Fruit fly (Drosophila melanogaster): Measurements from ENCODE around the gene CG12541.

Gene CG12541

dm6 chrX:6990105-6990504, 75.7 kb downstream of the CG12541 start (continued):
- TF ChIP-seq Hr39 (optimal IDR thresholded peaks at IDR 0.05) (no peak), MESR4 (GFP tag; optimal IDR thresholded peaks at IDR 0.05) (no peak), hbn (GFP tag; IDR thresholded peaks at IDR 0.05; ENCODE audit: partially characterized antibody) (no peak), CG18599 (GFP tag; optimal IDR thresholded peaks at IDR 0.05) (no peak), Trl (optimal IDR thresholded peaks at IDR 0.05) (no peak), Trl (GFP tag; optimal IDR thresholded peaks at IDR 0.05) (no peak), pfk (GFP tag; optimal IDR thresholded peaks at IDR 0.05) (no peak), CG10209 (GFP tag; optimal IDR thresholded peaks at IDR 0.05) (no peak), Ada2b (GFP tag; IDR thresholded peaks at IDR 0.05) (no peak), CG12219 (GFP tag; optimal IDR thresholded peaks at IDR 0.05) (no peak), yki (optimal IDR thresholded peaks at IDR 0.05) (no peak), Chrac-16 (GFP tag; optimal IDR thresholded peaks at IDR 0.05) (no peak), Med (GFP tag) (peak; percentile 72), Dek (tag; optimal IDR thresholded peaks at IDR 0.05) (no peak), hth (optimal IDR thresholded peaks at IDR 0.05) (no peak), rib (GFP tag; IDR thresholded peaks at IDR 0.05) (no peak), maf-S (GFP tag; optimal IDR thresholded peaks at IDR 0.05) (no peak), klu (GFP tag; IDR thresholded peaks at IDR 0.05) (no peak), ERR (GFP tag; optimal IDR thresholded peaks at IDR 0.05) (no peak), ttk (GFP tag; IDR thresholded peaks at IDR 0.05) (no peak), Sry-β (GFP tag; optimal IDR thresholded peaks at IDR 0.05) (no peak), Dbx (GFP tag; IDR thresholded peaks at IDR 0.05) (no peak), CG13424 (tag; optimal IDR thresholded peaks at IDR 0.05) (no peak), tgo (GFP tag; IDR thresholded peaks at IDR 0.05) (0 out of 3 replicates have a peak, but pooled peaks have one; percentile 32), Hey (tag; optimal IDR thresholded peaks at IDR 0.05) (no peak), lilli (GFP tag; optimal IDR thresholded peaks at IDR 0.05) (peak; percentile 19), slbo (GFP tag; IDR thresholded peaks at IDR 0.05) (0 out of 2 replicates have a peak, but pooled peaks have one; percentile 28), D19A (tag; optimal IDR thresholded peaks at IDR 0.05) (peak; percentile 96), MBD-R2 (GFP tag; IDR thresholded peaks at IDR 0.05) (no peak), CG17359 (tag; optimal IDR thresholded peaks at IDR 0.05) (no peak), gcm2 (GFP tag; optimal IDR thresholded peaks at IDR 0.05) (no peak), lab (GFP tag; optimal IDR thresholded peaks at IDR 0.05) (no peak), CG14710 (tag; optimal IDR thresholded peaks at IDR 0.05) (no peak), CG9609 (GFP tag; optimal IDR thresholded peaks at IDR 0.05) (no peak), Antp (GFP tag; optimal IDR thresholded peaks at IDR 0.05) (no peak), CG1024 (GFP tag; IDR thresholded peaks at IDR 0.05) (no peak), en (GFP tag; optimal IDR thresholded peaks at IDR 0.05) (no peak), Rfx (GFP tag; IDR thresholded peaks at IDR 0.05) (peak; percentile 29; the same call in 1 of the 2 replicates), al (GFP tag; IDR thresholded peaks at IDR 0.05) (no peak), CG10462 (GFP tag; optimal IDR thresholded peaks at IDR 0.05) (no peak), CG2116 (GFP tag; optimal IDR thresholded peaks at IDR 0.05) (no peak), CG17568 (GFP tag; optimal IDR thresholded peaks at IDR 0.05) (no peak), CG32532 (GFP tag; IDR thresholded peaks at IDR 0.05) (no peak), HmgZ (tag; optimal IDR thresholded peaks at IDR 0.05) (no peak), CG3838 (GFP tag; optimal IDR thresholded peaks at IDR 0.05) (no peak), ssp (GFP tag; IDR thresholded peaks at IDR 0.05) (no peak), hb (GFP tag; IDR thresholded peaks at IDR 0.05; ENCODE audit: partially characterized antibody) (no peak), CG6254 (GFP tag; optimal IDR thresholded peaks at IDR 0.05) (no peak), CG1792 (GFP tag; optimal IDR thresholded peaks at IDR 0.05) (no peak), cas (GFP tag; IDR thresholded peaks at IDR 0.05) (no peak), dmrt11E (tag; optimal IDR thresholded peaks at IDR 0.05) (peak; percentile 10), Deaf1 (tag; optimal IDR thresholded peaks at IDR 0.05) (no peak), pho (GFP tag; optimal IDR thresholded peaks at IDR 0.05) (no peak), Drgx (GFP tag; IDR thresholded peaks at IDR 0.05) (no peak)

Data from whole organism, embryonic.